Fruit fly (Drosophila melanogaster) whole organism, wandering third instar larva: ENCODE results near the gene del.

ENCODE experiments used
- Mio ChIP-seq: sonication (Bioruptor generic); optimal IDR thresholded peaks from 2 replicates; lab custom pipeline; 2016; ENCODE audit warnings: missing biosample characterization, missing genetic modification characterization
- h ChIP-seq: fragments of 200-800 bp; sonication (Bioruptor generic); optimal IDR thresholded peaks from 3 replicates; lab custom pipeline; 2016; ENCODE audit warnings: missing biosample characterization, mild to moderate bottlenecking, missing genetic modification characterization
- pan ChIP-seq: fragments of >200 bp; optimal IDR thresholded peaks from 2 replicates; lab custom pipeline; 2017
- usp ChIP-seq: fragments of >200 bp; optimal IDR thresholded peaks from 2 replicates; lab custom pipeline; 2017; ENCODE audit warnings: missing biosample characterization, missing genetic modification characterization

- TF ChIP-seq Mio = no peak
- no peak for TF ChIP-seq pan (lab: Kevin White, UChicago)
- no peak for TF ChIP-seq h (GFP tag; lab: Kevin White, UChicago)
- TF ChIP-seq usp (GFP tag; lab: Kevin White, UChicago) = no peak
Measured at dm6 chr2L:21169863-21170262, 21.5 kb upstream of the del start.
